Fruit fly (Drosophila melanogaster) whole organism, pupa: Measurements from ENCODE around the gene Fam92.

Experiments used
- CG10348 ChIP-seq: fragments of 200-800 bp; sonication (Bioruptor generic); IDR thresholded peaks from 2 replicates; pipeline ENCODE4 v1.3.6; 2022; ENCODE audit warnings: missing biosample characterization, missing genetic modification characterization
- CG12605 ChIP-seq: fragments of 200-800 bp; sonication (Bioruptor generic); IDR thresholded peaks from 2 replicates; pipeline ENCODE4 v1.3.6; 2022; ENCODE audit warnings: missing biosample characterization, missing genetic modification characterization
- CG13204 ChIP-seq: fragments of 200-800 bp; sonication (Bioruptor generic); optimal IDR thresholded peaks from 2 replicates; lab custom pipeline; 2018; ENCODE audit warnings: missing biosample characterization, mild to moderate bottlenecking, missing genetic modification characterization, moderate library complexity
- CG17806 ChIP-seq: fragments of 200-800 bp; sonication (Bioruptor generic); optimal IDR thresholded peaks from 2 replicates; lab custom pipeline; 2018; ENCODE audit warnings: missing biosample characterization, mild to moderate bottlenecking, missing genetic modification characterization, moderate library complexity
- CG34367 ChIP-seq: fragments of 200-800 bp; sonication (Bioruptor generic); optimal IDR thresholded peaks from 2 replicates; lab custom pipeline; 2018; ENCODE audit warnings: missing biosample characterization, mild to moderate bottlenecking, missing genetic modification characterization
- CG8159 ChIP-seq: fragments of 200-800 bp; sonication (Bioruptor generic); optimal IDR thresholded peaks from 3 replicates; lab custom pipeline; 2018; ENCODE audit warnings: missing biosample characterization, mild to moderate bottlenecking, missing genetic modification characterization, moderate library complexity
- EcR ChIP-seq: fragments of 200-800 bp; sonication (Bioruptor generic); optimal IDR thresholded peaks from 3 replicates; lab custom pipeline; 2019; ENCODE audit warnings: missing biosample characterization, missing genetic modification characterization, mild to moderate bottlenecking, moderate library complexity, missing genetic modification reagents
- Pif1B ChIP-seq: fragments of 200-800 bp; sonication (Bioruptor generic); optimal IDR thresholded peaks from 3 replicates; lab custom pipeline; 2016; ENCODE audit warnings: missing biosample characterization, missing genetic modification characterization
- Snoo ChIP-seq: fragments of 200-800 bp; sonication (Bioruptor generic); optimal IDR thresholded peaks from 3 replicates; lab custom pipeline; 2017; ENCODE audit warnings: missing biosample characterization, mild to moderate bottlenecking, missing genetic modification characterization, inconsistent platforms
- fd96Ca ChIP-seq: fragments of 200-800 bp; sonication (Bioruptor generic); IDR thresholded peaks from 3 replicates; pipeline ENCODE4 v1.3.6; 2022; ENCODE audit warnings: missing biosample characterization, missing genetic modification characterization
- rn ChIP-seq: fragments of 200-800 bp; sonication (Bioruptor generic); IDR thresholded peaks from 2 replicates; pipeline ENCODE4 v1.3.6; 2022; ENCODE audit warnings: missing biosample characterization, missing genetic modification characterization

- TF ChIP-seq fd96Ca (no peak), EcR (GFP tag; lab: Kevin White, UChicago) (no peak), rn (no peak), CG10348 (GFP tag; lab: Robert Waterston, UW) (no peak), Pif1B (GFP tag; lab: Kevin White, UChicago) (no peak), CG13204 (no peak), CG12605 (GFP tag; lab: Robert Waterston, UW) (no peak), CG34367 (tag; lab: Kevin White, UChicago) (no peak), Snoo (tag; lab: Kevin White, UChicago) (no peak), CG17806 (tag; lab: Kevin White, UChicago) (no peak), CG8159 (no peak)
Observed at dm6 chr2L:12404555-12405077, 20.1 kb upstream of the Fam92 start.
